Worm (Caenorhabditis elegans) whole organism, young adult: ENCODE data around the gene mai-1.

Experiments
- B0019.2 ChIP-seq: fragments of 200-800 bp; sonication (Bioruptor generic); conservative IDR thresholded peaks from 2 replicates; pipeline ENCODE4 v1.3.6; 2022; ENCODE audit warnings: missing genetic modification reagents, missing genetic modification characterization, missing compliant biosample characterization
- B0035.1 ChIP-seq: sonication (generic microtip); optimal IDR thresholded peaks from 2 replicates; lab custom pipeline; 2016; ENCODE audit warnings: missing genetic modification characterization, mild to moderate bottlenecking, missing compliant biosample characterization, missing genotype, missing genetic modification reagents
- F10E7.11 ChIP-seq: sonication (generic microtip); optimal IDR thresholded peaks from 2 replicates; lab custom pipeline; 2017; ENCODE audit warnings: mild to moderate bottlenecking, missing genetic modification characterization, moderate library complexity, missing compliant biosample characterization
- F23B12.7 ChIP-seq: sonication (generic microtip); optimal IDR thresholded peaks from 2 replicates; lab custom pipeline; 2017; ENCODE audit warnings: missing genetic modification characterization, mild to moderate bottlenecking, missing compliant biosample characterization, antibody characterized with exemption, moderate library complexity; ENCODE audit not compliant: insufficient read depth
- F33H1.4 ChIP-seq: fragments of 200-800 bp; sonication (Bioruptor generic); IDR thresholded peaks from 2 replicates; pipeline ENCODE4 v1.3.6; 2022; ENCODE audit warnings: missing genetic modification reagents, missing genetic modification characterization, missing compliant biosample characterization
- F55B11.4 ChIP-seq: sonication (generic microtip); optimal IDR thresholded peaks from 2 replicates; lab custom pipeline; 2016; ENCODE audit warnings: missing compliant biosample characterization, missing genetic modification characterization, borderline replicate concordance; ENCODE audit not compliant: insufficient read depth
- Y53F4B.3 ChIP-seq: fragments of 200-800 bp; sonication (Bioruptor generic); IDR thresholded peaks from 2 replicates; pipeline ENCODE4 v1.3.6; 2022; ENCODE audit warnings: missing genetic modification reagents, missing genetic modification characterization, missing compliant biosample characterization
- Y95B8A.8 ChIP-seq: fragments of 200-800 bp; sonication (Bioruptor generic); IDR thresholded peaks from 2 replicates; pipeline ENCODE4 v1.3.6; 2022; ENCODE audit warnings: missing genetic modification reagents, missing genetic modification characterization, missing compliant biosample characterization
- ZK185.1 ChIP-seq: sonication (generic microtip); optimal IDR thresholded peaks from 2 replicates; lab custom pipeline; 2016; ENCODE audit warnings: mild to moderate bottlenecking, missing genetic modification characterization, missing compliant biosample characterization; ENCODE audit not compliant: poor library complexity, severe bottlenecking
- atf-7 ChIP-seq: sonication (generic microtip); optimal IDR thresholded peaks from 2 replicates; lab custom pipeline; 2017; ENCODE audit warnings: mild to moderate bottlenecking, missing genetic modification characterization, missing compliant biosample characterization
- bed-1 ChIP-seq: fragments of 200-800 bp; sonication (Bioruptor generic); IDR thresholded peaks from 2 replicates; pipeline ENCODE4 v1.3.6; 2022; ENCODE audit warnings: missing genetic modification reagents, missing genetic modification characterization, missing compliant biosample characterization
- ccch-3 ChIP-seq: fragments of 200-800 bp; sonication (Bioruptor generic); optimal IDR thresholded peaks from 2 replicates; lab custom pipeline; 2018; ENCODE audit warnings: mild to moderate bottlenecking, missing genetic modification characterization, missing compliant biosample characterization
- chd-7 ChIP-seq: sonication (generic microtip); optimal IDR thresholded peaks from 2 replicates; lab custom pipeline; 2016; ENCODE audit warnings: mild to moderate bottlenecking, missing genetic modification characterization, moderate library complexity, missing compliant biosample characterization
- die-1 ChIP-seq: sonication (generic microtip); optimal IDR thresholded peaks from 2 replicates; lab custom pipeline; 2016; ENCODE audit warnings: missing genotype, mild to moderate bottlenecking, missing genetic modification characterization, missing compliant biosample characterization
- dpff-1 ChIP-seq: sonication (generic microtip); optimal IDR thresholded peaks from 2 replicates; lab custom pipeline; 2017; ENCODE audit warnings: mild to moderate bottlenecking, missing genetic modification characterization, missing compliant biosample characterization
- hmg-1.2 ChIP-seq: fragments of 200-800 bp; sonication (Bioruptor generic); IDR thresholded peaks from 2 replicates; pipeline ENCODE4 v1.3.6; 2022; ENCODE audit warnings: missing genetic modification reagents, missing genetic modification characterization, missing compliant biosample characterization
- hrde-1 ChIP-seq: sonication (generic microtip); optimal IDR thresholded peaks from 2 replicates; lab custom pipeline; 2016; ENCODE audit warnings: missing genetic modification characterization, mild to moderate bottlenecking, missing compliant biosample characterization, moderate library complexity, missing genotype, missing genetic modification reagents, borderline replicate concordance
- let-526 ChIP-seq: fragments of 200-800 bp; sonication (Bioruptor generic); IDR thresholded peaks from 2 replicates; pipeline ENCODE4 v1.3.6; 2022; ENCODE audit warnings: missing genetic modification reagents, missing genetic modification characterization, missing compliant biosample characterization
- madf-10 ChIP-seq: sonication (generic microtip); optimal IDR thresholded peaks from 2 replicates; lab custom pipeline; 2016; ENCODE audit warnings: mild to moderate bottlenecking, missing genetic modification characterization, missing compliant biosample characterization
- madf-3 ChIP-seq: fragments of 200-800 bp; sonication (Bioruptor generic); IDR thresholded peaks from 2 replicates; pipeline ENCODE4 v1.3.6; 2022; ENCODE audit warnings: missing genetic modification reagents, missing genetic modification characterization, missing compliant biosample characterization
- nfya-1 ChIP-seq: sonication (generic microtip); optimal IDR thresholded peaks from 2 replicates; lab custom pipeline; 2017; ENCODE audit warnings: antibody characterized with exemption, missing compliant biosample characterization, missing genetic modification characterization, borderline replicate concordance; ENCODE audit not compliant: insufficient read depth
- nfyb-1 ChIP-seq: fragments of 200-800 bp; sonication (Bioruptor generic); IDR thresholded peaks from 2 replicates; pipeline ENCODE4 v1.3.6; 2022; ENCODE audit warnings: missing genetic modification reagents, missing genetic modification characterization, missing compliant biosample characterization
- nhr-120 ChIP-seq: fragments of 200-800 bp; sonication (Bioruptor generic); IDR thresholded peaks from 2 replicates; pipeline ENCODE4 v1.3.6; 2022; ENCODE audit warnings: missing genetic modification characterization, missing compliant biosample characterization
- nhr-179 ChIP-seq: sonication (generic microtip); optimal IDR thresholded peaks from 2 replicates; lab custom pipeline; 2016; ENCODE audit warnings: mild to moderate bottlenecking, missing genetic modification characterization, missing compliant biosample characterization
- rcor-1 ChIP-seq: fragments of 200-800 bp; sonication (Bioruptor generic); IDR thresholded peaks from 2 replicates; pipeline ENCODE4 v1.3.6; 2022; ENCODE audit warnings: missing genetic modification reagents, missing genetic modification characterization, missing compliant biosample characterization
- rec-8 ChIP-seq, 2 experiments: sonication (generic microtip); optimal IDR thresholded peaks; 2 replicates each; lab custom pipeline; 2016; ENCODE audit warnings: mild to moderate bottlenecking in 2 of 2, missing genetic modification characterization in 2 of 2, missing genetic modification reagents in 2 of 2, missing genotype in 2 of 2, missing biosample characterization in 1 of 2, missing compliant biosample characterization in 1 of 2, moderate library complexity in 1 of 2
- snpc-1.1 ChIP-seq: sonication (generic microtip); optimal IDR thresholded peaks from 2 replicates; lab custom pipeline; 2017; ENCODE audit warnings: missing genetic modification characterization, mild to moderate bottlenecking, missing compliant biosample characterization, antibody characterized with exemption, moderate library complexity, missing genotype, missing genetic modification reagents; ENCODE audit not compliant: insufficient read depth
- somi-1 ChIP-seq: fragments of 200-800 bp; sonication (Bioruptor generic); optimal IDR thresholded peaks from 2 replicates; lab custom pipeline; 2018; ENCODE audit warnings: mild to moderate bottlenecking, missing genetic modification characterization, missing compliant biosample characterization
- tlf-1 ChIP-seq: fragments of 200-800 bp; sonication (Bioruptor generic); optimal IDR thresholded peaks from 2 replicates; lab custom pipeline; 2018; ENCODE audit warnings: mild to moderate bottlenecking, missing genetic modification characterization, missing compliant biosample characterization
- zfh-2 ChIP-seq: fragments of 200-800 bp; sonication (Bioruptor generic); conservative IDR thresholded peaks from 2 replicates; pipeline ENCODE4 v1.3.6; 2022; ENCODE audit warnings: missing genetic modification reagents, missing genetic modification characterization, missing compliant biosample characterization
- zim-3 ChIP-seq: sonication (generic microtip); optimal IDR thresholded peaks from 2 replicates; lab custom pipeline; 2017; ENCODE audit warnings: mild to moderate bottlenecking, missing genetic modification characterization, moderate library complexity, missing compliant biosample characterization
- ztf-22 ChIP-seq: fragments of 200-800 bp; sonication (Bioruptor generic); optimal IDR thresholded peaks from 2 replicates; lab custom pipeline; 2018; ENCODE audit warnings: mild to moderate bottlenecking, missing genetic modification characterization, moderate library complexity, missing compliant biosample characterization
- ztf-3 ChIP-seq: fragments of 200-800 bp; sonication (Bioruptor generic); optimal IDR thresholded peaks from 2 replicates; lab custom pipeline; 2018; ENCODE audit warnings: mild to moderate bottlenecking, missing genetic modification characterization, missing compliant biosample characterization

The mai-1 gene

DNA sequence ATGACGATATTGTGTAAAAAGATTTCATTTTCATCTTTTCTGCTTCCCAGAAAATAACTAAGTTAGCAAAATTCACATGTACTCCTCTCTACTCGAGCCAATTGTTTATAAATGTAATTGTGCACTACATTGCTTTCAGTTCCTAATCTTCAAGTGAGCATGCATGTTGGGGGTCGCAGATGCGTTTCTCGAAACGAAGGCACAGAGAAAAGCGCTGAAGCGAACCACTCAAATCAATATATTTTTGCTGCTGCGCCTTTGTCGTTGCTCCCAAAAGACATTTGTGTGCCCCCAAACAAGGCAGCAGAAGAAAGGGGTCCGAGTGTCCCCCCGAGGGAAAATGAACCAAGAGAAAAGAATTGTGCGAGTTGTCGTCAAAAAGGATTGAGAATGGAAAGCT, 9.8 kb upstream of the mai-1 start:
- 0 out of 2 replicates have a peak, but pooled peaks have one; percentile 31 for TF ChIP-seq zfh-2
- no peak for TF ChIP-seq let-526 (GFP tag; lab: Robert Waterston, UW)
- TF ChIP-seq, all 124 proteins: peak for 1

- TF ChIP-seq atf-7 (no peak), ztf-3 (GFP tag; lab: Kevin White, UChicago) (no peak), rcor-1 (GFP tag; lab: Robert Waterston, UW) (no peak), bed-1 (GFP tag; lab: Robert Waterston, UW) (no peak), madf-3 (GFP tag; lab: Robert Waterston, UW) (no peak), die-1 (tag; lab: Kevin White, UChicago) (no peak), hmg-1.2 (GFP tag; lab: Robert Waterston, UW) (no peak), F10E7.11 (no peak), nhr-179 (tag; lab: Kevin White, UChicago) (no peak), tlf-1 (GFP tag; lab: Kevin White, UChicago) (no peak), somi-1 (GFP tag; lab: Kevin White, UChicago) (no peak), Y95B8A.8 (GFP tag; lab: Robert Waterston, UW) (no peak), madf-10 (tag; lab: Kevin White, UChicago) (no peak), snpc-1.1 (tag; lab: Kevin White, UChicago) (no peak), ztf-22 (GFP tag; lab: Kevin White, UChicago) (no peak), ZK185.1 (tag; lab: Kevin White, UChicago) (no peak), F55B11.4 (no peak), nfya-1 (tag; lab: Kevin White, UChicago) (no peak), zim-3 (tag; lab: Kevin White, UChicago) (no peak), ccch-3 (GFP tag; lab: Kevin White, UChicago) (no peak)
These were observed 3.2 kb upstream of the mai-1 start for ce11 chrX:3119606-3120005.

ce11 chrX:3118596-3119287, 2.4 kb upstream of the mai-1 start:
- TF ChIP-seq ZK185.1 (tag; lab: Kevin White, UChicago) (no peak), hmg-1.2 (GFP tag; lab: Robert Waterston, UW) (no peak), rec-8 (tag; optimal IDR thresholded peaks at IDR 0.05; lab: Kevin White, UChicago) (no peak), chd-7 (tag; lab: Kevin White, UChicago) (peak; percentile 20), B0019.2 (GFP tag; lab: Robert Waterston, UW) (no peak), Y53F4B.3 (GFP tag; lab: Robert Waterston, UW) (no peak), dpff-1 (no peak), zim-3 (tag; lab: Kevin White, UChicago) (no peak), zfh-2 (peak; percentile 66), madf-10 (tag; lab: Kevin White, UChicago) (no peak), F23B12.7 (tag; lab: Kevin White, UChicago) (no peak), hrde-1 (no peak), rcor-1 (GFP tag; lab: Robert Waterston, UW) (0 out of 2 replicates have a peak, but pooled peaks have one; percentile 9), F33H1.4 (GFP tag; lab: Robert Waterston, UW) (no peak), B0035.1 (no peak), nfyb-1 (GFP tag; lab: Robert Waterston, UW) (no peak), let-526 (GFP tag; lab: Robert Waterston, UW) (no peak), nhr-120 (no peak), F55B11.4 (no peak)
